Fruit fly (Drosophila melanogaster): ENCODE measurements around the gene CG11449.

Gene CG11449

DNA sequence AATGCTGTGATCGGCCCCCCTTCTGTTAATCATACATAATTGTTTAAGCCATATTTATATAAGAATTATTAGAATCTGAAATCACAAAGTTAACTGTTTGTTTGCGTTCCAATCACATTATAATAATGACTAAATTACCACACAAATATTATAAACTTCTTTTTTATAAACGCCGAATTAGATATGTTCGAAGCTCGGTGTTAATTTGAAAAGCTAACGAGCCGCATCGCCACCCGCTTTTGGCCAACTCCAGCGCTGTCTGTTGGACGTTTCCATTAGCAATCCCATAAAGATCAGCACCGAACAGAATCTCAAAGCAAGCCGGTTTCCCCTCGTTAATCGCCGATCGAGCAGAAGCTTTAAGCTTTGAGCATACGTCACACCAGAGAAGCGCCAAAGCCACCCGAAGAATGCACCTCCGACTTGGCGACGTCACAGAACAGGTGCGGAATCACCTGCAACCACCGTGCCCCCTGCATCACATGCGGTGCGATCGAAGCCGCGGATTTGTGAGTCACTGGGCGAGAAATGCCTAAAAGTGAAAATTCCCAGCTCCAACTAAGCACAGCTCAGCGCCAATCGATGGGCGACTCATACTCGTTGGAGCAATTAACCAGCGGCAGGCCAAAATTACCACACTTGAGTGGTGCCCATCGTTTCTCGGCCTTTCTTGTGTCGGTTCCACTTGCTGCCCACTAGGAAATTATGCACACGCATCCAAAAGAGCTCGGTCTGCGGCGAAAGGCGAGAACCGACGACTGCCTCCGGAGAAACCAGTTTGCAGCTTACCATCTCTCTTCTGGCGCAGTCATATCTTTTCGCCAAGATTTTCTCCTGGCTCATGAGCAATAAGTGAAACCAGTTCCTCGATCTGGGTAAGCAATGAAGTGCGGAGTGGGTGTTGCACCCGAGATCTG is 11.6 kb downstream of the CG11449 start, which contains the start of gene CG11438:
Gene CG11438, plus strand, starts transcription at position 134 of the 917 bp plus-strand sequence.
- TF ChIP-seq CTCF (optimal IDR thresholded peaks at IDR 0.05) (no peak), CG8478 (optimal IDR thresholded peaks at IDR 0.05) (no peak)

DNA sequence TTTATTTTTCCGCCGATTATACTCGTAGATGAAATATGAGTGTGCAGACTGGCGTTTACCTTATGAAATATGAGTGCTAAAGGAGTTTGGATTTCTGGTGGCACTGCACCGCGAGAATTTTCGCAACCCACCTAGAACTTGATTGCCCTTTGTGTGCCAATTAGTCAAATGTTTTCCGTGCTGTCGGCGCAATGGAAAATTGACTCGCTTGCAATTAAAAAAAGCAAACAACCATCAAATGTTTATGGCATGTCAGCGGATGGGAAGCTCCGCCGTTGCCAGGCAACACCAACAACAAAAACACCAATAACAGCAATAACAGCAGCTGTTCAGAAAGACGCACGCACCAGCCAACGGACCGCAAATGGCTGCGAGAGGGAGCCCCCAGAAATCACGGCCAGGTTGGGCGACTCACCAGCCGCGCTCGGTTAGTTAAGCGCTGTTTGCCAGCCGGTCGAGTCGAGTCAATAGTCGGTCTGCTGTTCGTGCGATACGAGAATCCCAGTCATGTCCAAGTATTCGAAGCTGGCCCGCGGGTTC is 12.3 kb downstream of the CG11449 start:
- no peak for TF ChIP-seq CTCF (optimal IDR thresholded peaks at IDR 0.05)
- no peak for TF ChIP-seq CG8478 (optimal IDR thresholded peaks at IDR 0.05)

DNA sequence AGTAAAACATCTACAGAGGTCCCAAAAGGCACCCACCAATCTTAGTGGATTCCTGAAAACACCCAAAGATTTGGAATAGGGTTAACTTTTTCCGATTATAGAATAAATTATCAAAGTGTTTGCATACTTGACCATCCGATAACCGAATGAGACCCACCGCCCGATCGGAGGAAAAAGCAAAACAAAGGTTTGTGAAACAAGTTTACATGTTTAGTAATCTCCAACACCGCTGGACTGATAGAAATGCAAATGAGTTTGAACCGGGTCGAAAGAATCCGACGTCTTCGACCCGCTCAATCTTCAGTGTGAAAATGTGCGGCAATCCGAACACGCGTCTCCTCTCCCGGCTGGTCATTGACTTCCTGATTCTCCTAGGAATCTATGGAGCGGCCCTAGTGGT is 14.4 kb downstream of the CG11449 start, which contains the start of gene CG11437:
Gene CG11437, plus strand, starts transcription at position 301 of the 400 bp plus-strand sequence.
- TF ChIP-seq CTCF (optimal IDR thresholded peaks at IDR 0.05) (no peak), CG8478 (optimal IDR thresholded peaks at IDR 0.05) (no peak)

DNA sequence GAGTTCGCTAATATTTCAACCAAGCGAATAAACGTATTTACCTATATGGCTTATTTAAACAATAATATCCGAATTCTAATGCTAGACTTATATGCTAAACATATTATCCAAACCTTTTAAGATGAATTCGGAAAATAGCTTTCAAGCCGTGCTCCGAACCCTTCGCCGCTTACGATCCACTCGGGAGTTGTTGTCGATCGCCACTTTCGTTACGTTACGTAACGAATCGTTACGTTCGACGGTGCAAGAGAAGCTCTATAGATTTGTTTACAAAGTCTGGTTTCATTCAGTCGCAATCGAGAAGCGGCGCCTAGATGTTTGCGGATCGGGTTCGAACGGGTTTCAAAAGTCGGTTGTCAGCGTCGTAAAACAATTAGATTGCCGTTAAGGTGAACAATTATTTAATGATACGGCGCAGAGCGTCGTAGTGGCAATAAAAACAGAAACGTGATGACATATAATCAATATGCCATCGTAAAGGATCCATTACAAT is 16.2 kb downstream of the CG11449 start, which contains the start of gene CG11426:
Gene CG11426, plus strand, starts transcription at position 258 of the 493 bp plus-strand sequence.
- TF ChIP-seq CG8478 (optimal IDR thresholded peaks at IDR 0.05), result no peak
- TF ChIP-seq CTCF (optimal IDR thresholded peaks at IDR 0.05), result no peak

DNA sequence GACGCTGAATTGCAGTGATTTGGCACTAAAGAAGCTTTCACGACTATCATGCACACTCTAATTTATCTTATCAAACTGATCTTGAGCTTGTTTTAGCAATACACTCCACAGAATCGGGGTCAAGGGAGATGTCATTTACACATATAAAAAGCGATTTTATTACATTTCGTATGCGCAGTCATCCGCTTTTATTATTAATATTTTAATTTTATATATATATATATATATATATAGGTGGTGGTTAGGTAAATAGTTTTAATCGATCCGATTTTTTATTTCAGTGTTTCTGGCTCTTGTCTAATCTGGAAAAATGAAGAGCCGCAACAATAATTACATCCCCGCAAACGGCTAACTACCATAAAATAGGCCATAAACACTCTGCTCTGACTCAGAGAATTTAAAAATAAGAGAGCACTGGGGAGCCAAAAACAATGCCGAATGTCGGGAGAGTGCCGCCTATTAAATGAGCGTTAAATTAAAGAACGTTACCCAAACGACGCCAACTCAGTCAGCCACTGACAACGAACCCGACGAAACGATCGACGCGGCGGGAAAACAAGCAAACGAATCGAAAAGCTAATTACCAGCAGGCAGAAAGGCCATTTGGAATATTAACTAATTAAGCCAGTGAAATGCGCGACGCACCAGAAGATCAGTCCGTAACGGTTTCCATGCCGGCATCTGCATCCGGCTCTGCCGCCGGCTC is 17.6 kb downstream of the CG11449 start:
- TF ChIP-seq CG8478 (optimal IDR thresholded peaks at IDR 0.05), result no peak
- TF ChIP-seq CTCF (optimal IDR thresholded peaks at IDR 0.05), result no peak

DNA sequence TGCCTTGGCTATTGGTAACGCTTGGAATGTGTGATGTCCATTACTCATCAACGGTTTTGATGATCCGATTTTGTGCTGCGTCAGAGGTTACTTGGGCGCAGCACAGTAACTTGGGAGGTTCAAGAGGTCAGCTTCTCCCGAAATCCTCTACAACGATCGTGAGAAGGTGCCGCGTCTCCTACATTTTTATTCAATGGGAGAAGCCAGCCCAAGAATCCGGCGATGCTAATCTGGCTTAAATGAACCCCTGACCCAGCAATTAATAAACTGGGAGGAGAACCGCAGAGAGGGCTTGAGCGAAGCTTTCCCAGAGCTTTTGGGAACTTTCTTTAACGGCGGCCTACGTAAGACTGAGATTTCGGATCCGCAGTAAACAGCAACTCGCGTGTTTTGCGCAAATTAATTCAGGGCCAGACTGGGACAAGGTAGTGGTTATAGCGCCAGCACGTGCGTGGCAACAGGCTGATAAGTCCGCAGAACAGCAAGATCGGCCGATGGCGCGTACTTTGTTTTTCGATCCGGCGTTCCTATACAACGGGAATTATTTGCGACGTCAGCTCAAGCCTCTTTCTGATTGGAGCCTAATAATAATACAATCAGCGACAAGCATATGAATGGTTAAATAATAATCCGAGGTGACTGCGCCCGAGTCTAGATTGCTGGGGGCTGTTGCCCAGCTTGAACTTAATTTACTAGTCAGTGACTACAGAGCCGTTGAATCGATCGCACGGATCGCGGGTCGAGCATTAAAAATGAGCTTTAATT is 20.1 kb downstream of the CG11449 start, which contains the start of gene CG11425:
Gene CG11425, plus strand, starts transcription at position 715 of the 765 bp plus-strand sequence.
- TF ChIP-seq CG8478 (optimal IDR thresholded peaks at IDR 0.05), result no peak
- TF ChIP-seq CTCF (optimal IDR thresholded peaks at IDR 0.05), result no peak

DNA sequence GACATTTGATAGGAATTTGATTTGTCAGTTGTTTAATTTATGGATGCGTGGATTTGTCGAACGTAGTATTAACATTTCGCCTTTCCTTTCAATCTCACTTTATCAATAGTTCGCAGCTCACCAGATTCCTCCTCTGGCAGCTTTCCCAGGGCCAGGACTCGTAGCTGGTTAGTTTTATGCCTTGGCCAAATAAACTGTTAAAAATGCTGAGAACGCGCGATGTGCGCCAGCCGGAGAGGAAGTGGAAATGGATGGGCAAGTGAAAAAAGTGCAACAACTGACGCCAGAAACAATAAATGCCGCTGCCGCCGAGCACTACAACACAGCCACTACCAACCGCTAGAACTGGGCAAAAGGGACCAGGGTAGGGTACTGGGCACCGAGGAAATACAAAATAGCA is 29.3 kb downstream of the CG11449 start:
- TF ChIP-seq CG8478 (optimal IDR thresholded peaks at IDR 0.05) (no peak), CTCF (optimal IDR thresholded peaks at IDR 0.05) (no peak)

DNA sequence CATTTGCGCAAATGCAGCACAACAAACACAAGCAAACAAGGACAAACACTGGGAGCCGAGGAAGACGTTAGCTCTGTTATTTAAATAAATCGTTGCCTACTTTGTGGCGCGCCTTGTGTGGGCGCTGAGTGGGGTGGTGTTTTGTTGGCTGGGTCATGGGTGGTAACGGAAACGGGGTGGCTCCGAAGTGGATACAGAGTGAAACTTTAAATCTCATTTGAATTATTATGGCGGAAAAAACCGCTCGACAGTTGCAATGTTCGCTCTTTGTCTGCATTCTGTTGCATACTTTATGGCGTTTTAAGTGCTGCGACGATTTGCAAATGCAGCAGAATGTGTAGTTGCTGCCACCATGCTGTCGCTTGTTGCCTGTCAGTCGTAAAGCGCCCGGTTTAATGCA is 43.4 kb downstream of the CG11449 start:
- TF ChIP-seq CTCF (optimal IDR thresholded peaks at IDR 0.05) (no peak), CG8478 (optimal IDR thresholded peaks at IDR 0.05) (no peak)

DNA sequence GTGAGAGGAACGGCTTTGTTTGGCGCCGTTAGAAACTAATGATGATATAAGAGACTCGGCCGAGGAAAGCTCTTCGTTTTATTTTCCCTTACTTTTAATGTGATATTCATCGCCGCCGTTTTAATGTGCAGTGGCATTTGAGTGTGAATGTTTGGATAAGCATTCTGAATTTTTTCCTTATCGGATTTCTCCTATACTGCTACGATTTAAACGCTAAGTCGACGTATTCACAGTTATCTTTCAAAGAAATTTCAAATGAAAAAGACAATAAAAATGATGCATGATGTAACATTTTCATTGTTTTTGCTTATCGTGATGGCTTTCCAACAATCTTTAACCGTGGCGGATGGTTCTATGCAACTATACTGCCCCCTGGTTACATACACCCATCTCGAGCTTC is 47.1 kb downstream of the CG11449 start, which contains the start of gene CG43312:
Gene CG43312, plus strand, starts transcription at position 301 of the 400 bp plus-strand sequence.
- TF ChIP-seq CTCF (optimal IDR thresholded peaks at IDR 0.05), result no peak
- TF ChIP-seq CG8478 (optimal IDR thresholded peaks at IDR 0.05), result no peak

DNA sequence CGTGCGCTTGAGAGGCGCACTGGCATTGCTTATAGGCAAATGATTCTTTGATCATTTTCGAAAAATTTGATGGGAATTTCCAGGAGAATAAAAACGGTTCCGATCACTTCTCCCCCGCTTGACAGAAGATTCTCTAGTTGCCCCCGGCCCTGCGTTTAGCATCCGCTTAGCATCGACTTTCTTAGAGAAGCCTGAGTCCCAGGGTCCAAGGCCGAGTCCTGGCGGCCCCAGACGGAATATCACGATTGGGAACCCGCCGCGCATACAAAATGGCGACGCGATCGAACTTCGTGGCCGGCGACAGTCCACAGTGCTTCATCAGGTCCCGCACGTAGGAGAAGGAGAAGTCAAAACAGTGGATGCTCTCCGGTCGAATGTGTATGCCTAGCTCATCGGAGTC is 49.6 kb downstream of the CG11449 start, which contains the start of gene CG43331:
Gene CG43331, minus strand, starts transcription at position 101 of the 400 bp plus-strand sequence.
- TF ChIP-seq CG8478 (optimal IDR thresholded peaks at IDR 0.05) (no peak), CTCF (optimal IDR thresholded peaks at IDR 0.05) (no peak)

DNA sequence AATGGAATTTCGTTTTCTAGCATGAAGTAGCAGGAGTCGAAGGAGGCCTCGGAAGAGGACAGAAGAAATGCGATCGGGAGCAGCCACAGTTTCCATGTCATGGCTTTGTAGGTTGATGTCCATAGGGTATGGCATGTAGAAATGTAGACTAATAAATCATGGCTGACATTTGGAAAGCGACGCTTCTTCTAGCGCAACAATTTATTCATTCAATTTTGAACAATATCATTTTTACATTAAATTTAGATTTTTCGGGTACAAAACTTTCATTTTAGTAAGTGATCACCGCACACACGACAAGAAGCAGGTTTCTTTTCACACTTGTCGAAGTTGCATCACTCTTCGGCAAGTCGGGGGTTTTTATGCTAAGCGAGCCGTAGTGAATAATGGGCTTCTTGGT is 50.1 kb downstream of the CG11449 start, which contains the start of gene CG43330:
Gene CG43330, minus strand, starts transcription at position 101 of the 400 bp plus-strand sequence.
- no peak for TF ChIP-seq CG8478 (optimal IDR thresholded peaks at IDR 0.05)
- TF ChIP-seq CTCF (optimal IDR thresholded peaks at IDR 0.05), result no peak

DNA sequence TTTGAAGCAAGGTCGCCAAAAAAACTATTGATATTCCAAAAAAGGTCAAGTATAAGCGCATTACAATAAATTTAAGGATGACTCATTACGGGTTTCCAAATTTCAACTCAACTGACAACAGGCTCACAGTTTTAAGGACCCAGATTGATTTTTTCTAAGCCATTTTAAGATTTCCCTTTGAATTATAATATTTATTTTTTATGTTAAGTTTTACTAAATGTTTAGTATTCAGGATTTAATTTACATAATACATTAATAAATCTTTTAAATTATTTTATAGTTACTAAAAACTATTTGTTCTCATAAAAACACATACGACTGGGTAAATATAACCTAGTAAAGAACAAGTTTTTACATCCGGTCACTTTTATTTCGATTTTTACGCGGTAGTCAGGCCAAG is 50.9 kb downstream of the CG11449 start, which contains the start of gene CG43329:
Gene CG43329, minus strand, starts transcription at position 101 of the 400 bp plus-strand sequence.
- TF ChIP-seq CG8478 (optimal IDR thresholded peaks at IDR 0.05), result no peak
- no peak for TF ChIP-seq CTCF (optimal IDR thresholded peaks at IDR 0.05)

All from S2 (cell line).